Worm (Caenorhabditis elegans) whole organism, L1 larva: ENCODE data around the gene vps-53.
A peak's percentile ranks its signal among the peaks of the same experiment; 100 is the strongest.

Source experiments
- C16A3.4 ChIP-seq: fragments of 150-350 bp; optimal IDR thresholded peaks from 2 replicates; lab custom pipeline; 2014; ENCODE audit warnings: missing biosample characterization, missing genetic modification characterization
- F16B12.6 ChIP-seq: fragments of 150-350 bp; optimal IDR thresholded peaks from 2 replicates; lab custom pipeline; 2014; ENCODE audit warnings: missing biosample characterization, missing genetic modification characterization
- Y116A8C.19 ChIP-seq: sonication (generic microtip); optimal IDR thresholded peaks from 2 replicates; lab custom pipeline; 2016; ENCODE audit warnings: missing compliant biosample characterization, missing genetic modification characterization, borderline replicate concordance
- aly-2 ChIP-seq: fragments of 150-350 bp; optimal IDR thresholded peaks from 2 replicates; lab custom pipeline; 2014; ENCODE audit warnings: missing biosample characterization, missing genetic modification characterization
- ceh-8 ChIP-seq: fragments of 200-800 bp; sonication (Bioruptor generic); optimal IDR thresholded peaks from 2 replicates; lab custom pipeline; 2018; ENCODE audit warnings: mild to moderate bottlenecking, missing genetic modification characterization, moderate library complexity, missing compliant biosample characterization
- ceh-88 ChIP-seq: fragments of 200-800 bp; sonication (Bioruptor generic); IDR thresholded peaks from 2 replicates; pipeline ENCODE4 v1.3.6; 2022; ENCODE audit warnings: missing genetic modification characterization, missing compliant biosample characterization
- ceh-90 ChIP-seq: sonication (generic microtip); optimal IDR thresholded peaks from 2 replicates; lab custom pipeline; 2016; ENCODE audit warnings: missing genetic modification characterization, missing compliant biosample characterization
- dpl-1 ChIP-seq, 3 experiments: fragments of 150-350 bp in 2 of 3; sonication (generic microtip) in 1 of 3; optimal IDR thresholded peaks; 2 replicates each; lab custom pipeline; 2014 to 2017; ENCODE audit warnings: missing biosample characterization in 3 of 3, missing genetic modification characterization in 3 of 3, missing genetic modification reagents in 3 of 3
- dsc-1 ChIP-seq: sonication (generic microtip); optimal IDR thresholded peaks from 2 replicates; lab custom pipeline; 2016; ENCODE audit warnings: mild to moderate bottlenecking, missing genetic modification characterization, missing compliant biosample characterization
- efl-1 ChIP-seq, 4 experiments: fragments of 150-350 bp; optimal IDR thresholded peaks in 3 of 4; peaks in 1 of 4; 1 replicate in 1 of 4; 2 replicates in 3 of 4; lab custom pipeline; 2014; ENCODE audit warnings: missing biosample characterization in 2 of 4, missing genetic modification characterization in 2 of 4, missing genetic modification reagents in 2 of 4
- elt-3 ChIP-seq, 6 experiments: fragments of 150-350 bp in 1 of 6; sonication (generic microtip); optimal IDR thresholded peaks; 2 replicates each; lab custom pipeline; 2017 to 2018; ENCODE audit warnings: missing biosample characterization in 6 of 6, missing genetic modification characterization in 6 of 6, inconsistent platforms in 1 of 6
- fkh-10 ChIP-seq: sonication (generic microtip); optimal IDR thresholded peaks from 2 replicates; lab custom pipeline; 2017; ENCODE audit warnings: missing biosample characterization, missing genetic modification reagents, missing genetic modification characterization
- fkh-4 ChIP-seq: sonication (generic microtip); optimal IDR thresholded peaks from 2 replicates; lab custom pipeline; 2016; ENCODE audit warnings: missing compliant biosample characterization, missing genetic modification characterization, borderline replicate concordance
- grh-1 ChIP-seq: fragments of 200-800 bp; sonication (Bioruptor generic); IDR thresholded peaks from 2 replicates; pipeline ENCODE4 v1.3.6; 2022; ENCODE audit warnings: missing genetic modification reagents, missing genetic modification characterization, missing compliant biosample characterization
- hlh-17 ChIP-seq: fragments of 200-800 bp; sonication (Bioruptor generic); optimal IDR thresholded peaks from 2 replicates; lab custom pipeline; 2018; ENCODE audit warnings: missing genetic modification characterization, mild to moderate bottlenecking, missing compliant biosample characterization, moderate library complexity, borderline replicate concordance
- irx-1 ChIP-seq: sonication (generic microtip); optimal IDR thresholded peaks from 2 replicates; lab custom pipeline; 2016; ENCODE audit warnings: missing genetic modification characterization, missing compliant biosample characterization
- isw-1 ChIP-seq: fragments of 200-800 bp; sonication (Bioruptor generic); IDR thresholded peaks from 2 replicates; pipeline ENCODE4 v1.3.6; 2022; ENCODE audit warnings: missing genetic modification characterization, missing compliant biosample characterization
- lin-14 ChIP-seq: fragments of 200-800 bp; sonication (Bioruptor generic); optimal IDR thresholded peaks from 2 replicates; lab custom pipeline; 2018; ENCODE audit warnings: mild to moderate bottlenecking, missing genetic modification characterization, moderate library complexity, missing compliant biosample characterization
- lin-15B ChIP-seq: fragments of 150-350 bp; sonication (generic microtip); optimal IDR thresholded peaks from 3 replicates; lab custom pipeline; 2014; ENCODE audit warnings: missing biosample characterization, missing genetic modification characterization
- lin-35 ChIP-seq, 2 experiments: fragments of 150-350 bp; optimal IDR thresholded peaks; 2 replicates each; lab custom pipeline; 2014; ENCODE audit warnings: missing biosample characterization in 2 of 2, missing genetic modification characterization in 2 of 2, missing genetic modification reagents in 2 of 2
- lir-3 ChIP-seq: sonication (generic microtip); optimal IDR thresholded peaks from 2 replicates; lab custom pipeline; 2016; ENCODE audit warnings: mild to moderate bottlenecking, missing genetic modification characterization, moderate library complexity, missing compliant biosample characterization; ENCODE audit not compliant: poor library complexity
- lsy-2 ChIP-seq, 2 experiments: fragments of 150-350 bp; optimal IDR thresholded peaks; 2 replicates each; lab custom pipeline; 2014; ENCODE audit warnings: missing biosample characterization in 2 of 2, missing genetic modification characterization in 2 of 2
- mdl-1 ChIP-seq, 2 experiments: fragments of 150-350 bp; optimal IDR thresholded peaks; 2 replicates each; lab custom pipeline; 2014 to 2017; ENCODE audit warnings: missing biosample characterization in 2 of 2, missing genetic modification characterization in 2 of 2, inconsistent platforms in 1 of 2
- mep-1 ChIP-seq: fragments of 150-350 bp; optimal IDR thresholded peaks from 2 replicates; lab custom pipeline; 2014; ENCODE audit warnings: missing biosample characterization, missing genetic modification characterization
- nhr-12 ChIP-seq: sonication (generic microtip); optimal IDR thresholded peaks from 2 replicates; lab custom pipeline; 2017; ENCODE audit warnings: missing biosample characterization, missing genetic modification characterization
- nhr-47 ChIP-seq: sonication (generic microtip); optimal IDR thresholded peaks from 2 replicates; lab custom pipeline; 2016; ENCODE audit warnings: mild to moderate bottlenecking, missing genetic modification characterization, moderate library complexity, missing compliant biosample characterization
- nhr-71 ChIP-seq: sonication (generic microtip); optimal IDR thresholded peaks from 2 replicates; lab custom pipeline; 2016; ENCODE audit warnings: mild to moderate bottlenecking, missing genetic modification characterization, moderate library complexity, missing compliant biosample characterization
- nhr-76 ChIP-seq: sonication (generic microtip); optimal IDR thresholded peaks from 2 replicates; lab custom pipeline; 2017; ENCODE audit warnings: missing biosample characterization, missing genetic modification characterization
- nhr-84 ChIP-seq: sonication (generic microtip); optimal IDR thresholded peaks from 2 replicates; lab custom pipeline; 2017; ENCODE audit warnings: missing biosample characterization, missing genetic modification characterization
- nhr-85 ChIP-seq: sonication (generic microtip); peaks from one replicate; lab custom pipeline; 2016; ENCODE audit warnings: missing genetic modification characterization, inconsistent platforms, missing compliant biosample characterization
- nhr-90 ChIP-seq: sonication (generic microtip); optimal IDR thresholded peaks from 2 replicates; lab custom pipeline; 2016; ENCODE audit warnings: mild to moderate bottlenecking, missing genetic modification characterization, missing compliant biosample characterization; ENCODE audit not compliant: poor library complexity
- rnt-1 ChIP-seq: sonication (generic microtip); optimal IDR thresholded peaks from 2 replicates; lab custom pipeline; 2016; ENCODE audit warnings: mild to moderate bottlenecking, missing genetic modification characterization, moderate library complexity, missing compliant biosample characterization
- snpc-4 ChIP-seq: fragments of 150-350 bp; optimal IDR thresholded peaks from 2 replicates; lab custom pipeline; 2014; ENCODE audit warnings: missing biosample characterization, missing genetic modification characterization
- snu-23 ChIP-seq: sonication (generic microtip); optimal IDR thresholded peaks from 2 replicates; lab custom pipeline; 2016; ENCODE audit warnings: missing genetic modification characterization, missing compliant biosample characterization
- sox-4 ChIP-seq: sonication (generic microtip); optimal IDR thresholded peaks from 2 replicates; lab custom pipeline; 2016; ENCODE audit warnings: missing genetic modification characterization, missing compliant biosample characterization
- sup-37 ChIP-seq: fragments of 200-800 bp; sonication (Bioruptor generic); optimal IDR thresholded peaks from 2 replicates; lab custom pipeline; 2018; ENCODE audit warnings: mild to moderate bottlenecking, missing genetic modification characterization, missing compliant biosample characterization
- swsn-7 ChIP-seq: sonication (generic microtip); optimal IDR thresholded peaks from 2 replicates; lab custom pipeline; 2016; ENCODE audit warnings: missing genetic modification characterization, missing compliant biosample characterization
- tlp-1 ChIP-seq: fragments of 150-350 bp; optimal IDR thresholded peaks from 2 replicates; lab custom pipeline; 2014; ENCODE audit warnings: missing biosample characterization, missing genetic modification characterization
- unc-98 ChIP-seq: fragments of 200-800 bp; sonication (Bioruptor generic); IDR thresholded peaks from 2 replicates; pipeline ENCODE4 v1.3.6; 2022; ENCODE audit warnings: missing genetic modification characterization, missing compliant biosample characterization
- vab-15 ChIP-seq: sonication (generic microtip); optimal IDR thresholded peaks from 2 replicates; lab custom pipeline; 2017; ENCODE audit warnings: missing genotype, mild to moderate bottlenecking, missing genetic modification characterization, missing compliant biosample characterization
- zip-4 ChIP-seq: fragments of 200-800 bp; sonication (Bioruptor generic); optimal IDR thresholded peaks from 2 replicates; lab custom pipeline; 2018; ENCODE audit warnings: mild to moderate bottlenecking, missing genetic modification characterization, moderate library complexity, missing compliant biosample characterization
- ztf-4 ChIP-seq: fragments of 150-350 bp; optimal IDR thresholded peaks from 2 replicates; lab custom pipeline; 2014; ENCODE audit warnings: missing biosample characterization, missing genetic modification characterization

vps-53 gene

ce11 chrIII:9802045-9802444, 44.7 kb upstream of the vps-53 start:
- no peak for TF ChIP-seq isw-1 (GFP tag; lab: Robert Waterston, UW)
- TF ChIP-seq efl-1 (optimal IDR thresholded peaks at IDR 0.05; lab: Kevin White, UChicago): no peak
- TF ChIP-seq efl-1 (GFP tag; optimal IDR thresholded peaks at IDR 0.05 in 1 of 2; lab: Kevin White, UChicago): peak in 1 of 2 experiments; percentile 55

ce11 chrIII:9798478-9799157, 41.3 kb upstream of the vps-53 start, which contains the start of gene ZK632.2:
ZK632.2 (plus strand) TSS chrIII:9799107.
- TF ChIP-seq nhr-71 (tag; lab: Kevin White, UChicago) (peak; percentile 20), Y116A8C.19 (no peak), snu-23 (GFP tag; lab: Kevin White, UChicago) (peak; percentile 30), ceh-88 (GFP tag; lab: Robert Waterston, UW) (no peak), mdl-1 (tag; optimal IDR thresholded peaks at IDR 0.05; lab: Kevin White, UChicago) (peak in 1 of 2 experiments; percentile 12), efl-1 (optimal IDR thresholded peaks at IDR 0.05; lab: Kevin White, UChicago) (peak; percentile 1 to 27), efl-1 (GFP tag; optimal IDR thresholded peaks at IDR 0.05 in 1 of 2; lab: Kevin White, UChicago) (peak in 1 of 2 experiments; percentile 22), fkh-4 (tag; lab: Kevin White, UChicago) (peak; percentile 21), ceh-90 (tag; lab: Kevin White, UChicago) (no peak), nhr-85 (tag; lab: Kevin White, UChicago) (peak; percentile 31), elt-3 (tag; optimal IDR thresholded peaks at IDR 0.05; lab: Kevin White, UChicago) (no peak), aly-2 (tag; lab: Kevin White, UChicago) (peak; percentile 32), lir-3 (tag; lab: Kevin White, UChicago) (peak; percentile 35), hlh-17 (no peak), ceh-8 (no peak), tlp-1 (tag; lab: Kevin White, UChicago) (no peak), dsc-1 (tag; lab: Kevin White, UChicago) (no peak), rnt-1 (peak; percentile 68), lsy-2 (tag; optimal IDR thresholded peaks at IDR 0.05; lab: Kevin White, UChicago) (peak in 1 of 2 experiments; percentile 27), lin-35 (GFP tag; optimal IDR thresholded peaks at IDR 0.05; lab: Kevin White, UChicago) (peak in 1 of 2 experiments; percentile 32), nhr-84 (no peak), dpl-1 (GFP tag; optimal IDR thresholded peaks at IDR 0.05; lab: Kevin White, UChicago) (peak in 1 of 3 experiments; percentile 43), unc-98 (GFP tag; lab: Robert Waterston, UW) (no peak), nhr-12 (tag; lab: Kevin White, UChicago) (no peak)

ce11 chrIII:9796448-9796847, 39.1 kb upstream of the vps-53 start, which contains the start of gene srxa-10:
srxa-10 (minus strand) TSS chrIII:9796548.
- TF ChIP-seq vab-15: no peak
- TF ChIP-seq irx-1 (tag; lab: Kevin White, UChicago): no peak
- no peak for TF ChIP-seq grh-1 (GFP tag; lab: Robert Waterston, UW)
- no peak for TF ChIP-seq nhr-47 (tag; lab: Kevin White, UChicago)
- no peak for TF ChIP-seq mep-1 (tag; lab: Kevin White, UChicago)
- TF ChIP-seq sup-37 (GFP tag; lab: Kevin White, UChicago): no peak
- TF ChIP-seq fkh-10: no peak

ce11 chrIII:9793592-9794417, 36.5 kb upstream of the vps-53 start, which contains the start of the genes R10E11.9 and mcm-6:
R10E11.9 (minus strand) TSS chrIII:9793642.
mcm-6 (plus strand) TSS chrIII:9794367.
- TF ChIP-seq snpc-4 (tag; lab: Kevin White, UChicago) (no peak), nhr-90 (peak; percentile 22), lsy-2 (tag; optimal IDR thresholded peaks at IDR 0.05; lab: Kevin White, UChicago) (peak in 1 of 2 experiments; percentile 71), grh-1 (GFP tag; lab: Robert Waterston, UW) (no peak), mep-1 (tag; lab: Kevin White, UChicago) (peak; percentile 63), sox-4 (no peak), zip-4 (GFP tag; lab: Kevin White, UChicago) (no peak), nhr-76 (tag; lab: Kevin White, UChicago) (no peak), lin-14 (GFP tag; lab: Kevin White, UChicago) (peak; percentile 47), nhr-84 (no peak), nhr-71 (tag; lab: Kevin White, UChicago) (peak; percentile 33), swsn-7 (tag; lab: Kevin White, UChicago) (no peak), mdl-1 (tag; optimal IDR thresholded peaks at IDR 0.05; lab: Kevin White, UChicago) (peak in 1 of 2 experiments; percentile 3), C16A3.4 (peak; percentile 40), F16B12.6 (tag; lab: Kevin White, UChicago) (peak; percentile 27), lin-15B (tag; lab: Kevin White, UChicago) (no peak), lin-35 (GFP tag; optimal IDR thresholded peaks at IDR 0.05; lab: Kevin White, UChicago) (peak; percentile 56 to 88), ztf-4 (tag; lab: Kevin White, UChicago) (no peak)
